Fruit fly (Drosophila melanogaster) whole organism, pupa: ENCODE results near the gene lectin-29Ca.

Source experiments
- CG10348 ChIP-seq: fragments of 200-800 bp; sonication (Bioruptor generic); IDR thresholded peaks from 2 replicates; pipeline ENCODE4 v1.3.6; 2022; ENCODE audit warnings: missing biosample characterization, missing genetic modification characterization
- CG12605 ChIP-seq: fragments of 200-800 bp; sonication (Bioruptor generic); IDR thresholded peaks from 2 replicates; pipeline ENCODE4 v1.3.6; 2022; ENCODE audit warnings: missing biosample characterization, missing genetic modification characterization
- CG13204 ChIP-seq: fragments of 200-800 bp; sonication (Bioruptor generic); optimal IDR thresholded peaks from 2 replicates; lab custom pipeline; 2018; ENCODE audit warnings: missing biosample characterization, mild to moderate bottlenecking, missing genetic modification characterization, moderate library complexity
- CG14655 ChIP-seq: fragments of 200-800 bp; sonication (Bioruptor generic); optimal IDR thresholded peaks from 3 replicates; lab custom pipeline; 2017; ENCODE audit warnings: mild to moderate bottlenecking, missing biosample characterization, missing genetic modification reagents, missing genetic modification characterization
- CG15710 ChIP-seq: fragments of 200-800 bp; sonication (Bioruptor generic); optimal IDR thresholded peaks from 2 replicates; lab custom pipeline; 2018; ENCODE audit warnings: missing biosample characterization, mild to moderate bottlenecking, missing genetic modification characterization, moderate library complexity
- CG17806 ChIP-seq: fragments of 200-800 bp; sonication (Bioruptor generic); optimal IDR thresholded peaks from 2 replicates; lab custom pipeline; 2018; ENCODE audit warnings: missing biosample characterization, mild to moderate bottlenecking, missing genetic modification characterization, moderate library complexity
- CG32121 ChIP-seq: fragments of 200-800 bp; sonication (Bioruptor generic); IDR thresholded peaks from 2 replicates; pipeline ENCODE4 v1.3.6; 2022; ENCODE audit warnings: missing biosample characterization, missing genetic modification characterization
- CG34367 ChIP-seq: fragments of 200-800 bp; sonication (Bioruptor generic); optimal IDR thresholded peaks from 2 replicates; lab custom pipeline; 2018; ENCODE audit warnings: missing biosample characterization, mild to moderate bottlenecking, missing genetic modification characterization
- CG4496 ChIP-seq: fragments of 200-800 bp; sonication (Bioruptor generic); IDR thresholded peaks from 3 replicates; pipeline ENCODE4 v1.3.6; 2022; ENCODE audit warnings: missing biosample characterization, missing genetic modification characterization
- CG8159 ChIP-seq: fragments of 200-800 bp; sonication (Bioruptor generic); optimal IDR thresholded peaks from 3 replicates; lab custom pipeline; 2018; ENCODE audit warnings: missing biosample characterization, mild to moderate bottlenecking, missing genetic modification characterization, moderate library complexity
- CG8301 ChIP-seq: fragments of 200-800 bp; sonication (Bioruptor generic); optimal IDR thresholded peaks from 2 replicates; lab custom pipeline; 2018; ENCODE audit warnings: missing biosample characterization, mild to moderate bottlenecking, missing genetic modification characterization
- CG9948 ChIP-seq: fragments of 200-800 bp; sonication (Bioruptor generic); optimal IDR thresholded peaks from 2 replicates; lab custom pipeline; 2018; ENCODE audit warnings: missing biosample characterization, mild to moderate bottlenecking, missing genetic modification characterization, moderate library complexity
- D1 ChIP-seq: fragments of 200-800 bp; sonication (Bioruptor generic); optimal IDR thresholded peaks from 2 replicates; lab custom pipeline; 2018; ENCODE audit warnings: missing biosample characterization, mild to moderate bottlenecking, missing genetic modification characterization, moderate library complexity
- EcR ChIP-seq: fragments of 200-800 bp; sonication (Bioruptor generic); optimal IDR thresholded peaks from 3 replicates; lab custom pipeline; 2019; ENCODE audit warnings: missing biosample characterization, missing genetic modification characterization, mild to moderate bottlenecking, moderate library complexity, missing genetic modification reagents
- Ets98B ChIP-seq: fragments of 200-800 bp; sonication (Bioruptor generic); IDR thresholded peaks from 2 replicates; pipeline ENCODE4 v1.3.6; 2022; ENCODE audit warnings: missing biosample characterization, missing genetic modification characterization
- Pif1A ChIP-seq: fragments of 200-800 bp; sonication (Bioruptor generic); optimal IDR thresholded peaks from 3 replicates; lab custom pipeline; 2016; ENCODE audit warnings: missing biosample characterization, missing genetic modification characterization
- Pif1B ChIP-seq: fragments of 200-800 bp; sonication (Bioruptor generic); optimal IDR thresholded peaks from 3 replicates; lab custom pipeline; 2016; ENCODE audit warnings: missing biosample characterization, missing genetic modification characterization
- Snoo ChIP-seq: fragments of 200-800 bp; sonication (Bioruptor generic); optimal IDR thresholded peaks from 3 replicates; lab custom pipeline; 2017; ENCODE audit warnings: missing biosample characterization, mild to moderate bottlenecking, missing genetic modification characterization, inconsistent platforms
- fd96Ca ChIP-seq: fragments of 200-800 bp; sonication (Bioruptor generic); IDR thresholded peaks from 3 replicates; pipeline ENCODE4 v1.3.6; 2022; ENCODE audit warnings: missing biosample characterization, missing genetic modification characterization
- gl ChIP-seq: fragments of 200-800 bp; sonication (Bioruptor generic); optimal IDR thresholded peaks from 2 replicates; lab custom pipeline; 2018; ENCODE audit warnings: missing biosample characterization, mild to moderate bottlenecking, missing genetic modification characterization
- rn ChIP-seq: fragments of 200-800 bp; sonication (Bioruptor generic); IDR thresholded peaks from 2 replicates; pipeline ENCODE4 v1.3.6; 2022; ENCODE audit warnings: missing biosample characterization, missing genetic modification characterization

lectin-29Ca gene

DNA sequence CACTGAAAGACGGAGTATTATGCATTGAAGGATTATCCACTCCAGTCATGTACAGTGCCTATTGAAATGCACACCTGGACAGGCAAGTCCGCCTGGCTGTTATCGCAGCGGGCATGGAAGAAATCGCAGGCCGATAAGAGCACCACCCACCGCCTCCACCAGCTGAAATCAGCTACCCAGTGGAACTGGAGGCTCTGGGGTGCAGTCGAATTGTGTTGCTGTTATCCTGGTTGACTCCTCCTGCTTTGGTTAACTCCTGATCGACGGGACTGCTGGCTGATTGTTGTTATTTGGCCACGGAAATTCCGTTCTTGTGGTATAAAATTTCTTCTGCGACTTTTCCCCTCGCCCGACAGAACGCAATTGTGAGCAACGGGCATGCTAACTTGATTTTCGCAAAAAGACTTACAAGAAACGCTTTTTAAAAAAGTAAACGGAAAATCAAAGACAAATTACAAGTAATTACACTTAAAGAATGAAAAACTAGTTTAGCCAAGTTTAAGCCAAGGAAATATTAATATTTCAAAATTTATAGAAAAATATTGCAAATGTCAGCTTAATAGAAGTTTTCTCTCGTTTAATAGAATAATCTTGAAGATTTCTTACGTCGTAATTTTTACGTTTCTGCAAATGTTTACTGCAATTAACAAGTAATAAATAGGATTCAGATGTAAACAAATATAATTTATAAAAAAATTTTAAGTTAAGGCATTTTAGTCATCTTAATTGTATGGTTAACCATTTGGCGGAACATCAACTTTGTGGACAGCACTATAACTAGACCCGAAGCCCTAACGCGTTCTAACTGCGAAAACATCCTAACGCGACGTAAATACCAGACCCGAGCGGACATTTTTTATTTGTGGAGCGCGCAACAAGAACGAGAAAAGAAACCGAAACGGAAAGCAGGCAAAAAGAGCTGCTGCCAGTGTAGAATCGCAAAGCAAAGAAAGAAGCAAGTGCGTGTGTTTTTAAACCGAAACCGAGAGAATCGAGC, 21.1 kb upstream of the lectin-29Ca start, which contains the start of the genes CG13398 and Akap200:
CG13398 (minus strand) TSS at position 370 of the 997 bp plus-strand sequence.
Akap200 (plus strand) TSS at position 804 of the 997 bp plus-strand sequence.
- TF ChIP-seq CG8159 (tag; lab: Kevin White, UChicago) (peak; percentile 57), rn (GFP tag; lab: Robert Waterston, UW) (no peak), CG17806 (no peak), Snoo (tag; lab: Kevin White, UChicago) (no peak), Pif1A (GFP tag; lab: Kevin White, UChicago) (no peak), CG13204 (GFP tag; lab: Kevin White, UChicago) (no peak), EcR (GFP tag; lab: Kevin White, UChicago) (no peak), CG34367 (tag; lab: Kevin White, UChicago) (no peak), gl (tag; lab: Kevin White, UChicago) (no peak), CG15710 (peak; percentile 28), fd96Ca (GFP tag; lab: Robert Waterston, UW) (peak; percentile 25; the same call in 1 of the 3 replicates), CG9948 (peak; percentile 28), CG8301 (tag; lab: Kevin White, UChicago) (no peak), Pif1B (GFP tag; lab: Kevin White, UChicago) (peak; percentile 44), D1 (tag; lab: Kevin White, UChicago) (peak; percentile 39), CG4496 (GFP tag; lab: Robert Waterston, UW) (0 out of 3 replicates have a peak, but pooled peaks have one; percentile 15), CG32121 (peak; percentile 44; the same call in 1 of the 2 replicates), CG14655 (GFP tag; lab: Kevin White, UChicago) (no peak), CG12605 (GFP tag; lab: Robert Waterston, UW) (no peak), Ets98B (GFP tag; lab: Robert Waterston, UW) (peak; percentile 35), CG10348 (GFP tag; lab: Robert Waterston, UW) (no peak)

DNA sequence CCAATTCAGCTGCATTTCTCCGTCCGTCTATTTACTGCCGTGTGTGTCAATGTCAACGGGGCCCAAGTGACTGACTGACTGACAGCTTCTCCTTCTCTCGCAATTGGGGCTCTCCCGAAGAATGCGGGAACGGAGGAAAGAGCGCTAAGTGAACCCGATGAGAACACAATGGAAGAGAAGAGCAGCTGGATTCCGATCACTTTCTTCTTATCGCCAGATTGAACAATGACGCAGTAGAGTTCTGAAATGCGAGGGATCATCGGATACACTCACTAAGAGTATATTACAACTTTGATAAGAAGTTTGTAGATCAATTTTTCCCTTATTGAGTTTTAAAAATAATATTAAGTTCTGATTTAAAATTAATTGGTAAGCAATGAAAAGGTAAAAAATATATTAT, 17.4 kb upstream of the lectin-29Ca start, which contains the start of gene Naglu:
Naglu (minus strand) TSS at position 339 of the 400 bp plus-strand sequence.
- TF ChIP-seq rn (GFP tag; lab: Robert Waterston, UW) (no peak), EcR (GFP tag; lab: Kevin White, UChicago) (peak; percentile 57)

DNA sequence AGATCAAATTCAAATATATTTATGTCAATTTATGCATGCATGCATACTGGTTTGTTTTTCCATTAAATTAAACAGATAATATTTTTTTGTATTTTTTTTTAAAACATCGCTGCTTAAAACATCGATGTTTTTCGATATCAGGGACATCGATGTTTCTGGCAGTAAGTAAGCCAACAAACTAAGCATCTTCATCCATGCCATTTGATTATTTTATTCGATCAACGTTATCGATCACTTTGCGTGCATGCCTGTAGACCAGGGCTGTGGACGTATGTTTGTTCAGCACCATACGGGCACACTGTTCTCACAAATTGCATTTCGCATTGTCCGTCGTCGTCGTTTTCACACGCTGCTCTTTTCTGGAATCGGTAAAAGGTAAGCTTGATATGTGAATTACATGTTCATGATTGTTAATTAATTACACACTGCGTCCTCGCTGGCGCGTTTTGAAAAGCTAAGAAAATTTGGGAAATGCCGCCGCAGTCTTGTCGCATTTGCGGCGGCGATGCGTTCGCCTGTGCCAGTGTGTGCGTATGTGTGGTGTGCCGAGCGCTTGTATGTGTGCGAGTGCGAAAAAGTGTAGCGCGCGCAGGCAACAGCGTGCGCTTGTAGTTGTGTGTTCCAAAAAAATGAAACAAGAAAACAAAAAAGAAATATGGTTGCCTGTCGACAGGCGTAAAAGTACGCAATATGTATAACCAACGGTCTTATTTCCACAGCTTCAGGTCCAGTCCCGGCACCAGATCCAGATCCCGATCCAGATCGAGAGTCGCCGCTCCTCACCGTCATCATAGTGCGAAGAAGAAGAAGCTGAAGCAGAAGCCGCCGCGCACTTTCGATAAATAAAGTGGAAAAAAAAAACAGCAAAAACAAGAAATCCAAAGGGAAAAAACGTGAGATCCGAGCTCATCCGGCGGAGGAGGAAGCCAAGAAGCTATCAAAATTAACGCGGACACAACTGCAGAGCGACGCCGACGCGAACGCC, 9.5 kb upstream of the lectin-29Ca start, which contains the start of gene emb:
emb (plus strand) TSS at position 288 of the 985 bp plus-strand sequence.
- TF ChIP-seq Pif1A (GFP tag; lab: Kevin White, UChicago) (no peak), CG34367 (tag; lab: Kevin White, UChicago) (peak; percentile 39), CG10348 (GFP tag; lab: Robert Waterston, UW) (no peak), CG17806 (peak; percentile 3), Pif1B (GFP tag; lab: Kevin White, UChicago) (no peak), CG9948 (peak; percentile 12), CG14655 (GFP tag; lab: Kevin White, UChicago) (no peak), CG13204 (GFP tag; lab: Kevin White, UChicago) (no peak), CG15710 (peak; percentile 35), CG12605 (GFP tag; lab: Robert Waterston, UW) (peak; percentile 73; the same call in 1 of the 2 replicates), CG8301 (tag; lab: Kevin White, UChicago) (no peak), CG32121 (peak; percentile 49; the same call in 1 of the 2 replicates), D1 (tag; lab: Kevin White, UChicago) (no peak), rn (GFP tag; lab: Robert Waterston, UW) (peak; percentile 24; the same call in 1 of the 2 replicates), CG4496 (GFP tag; lab: Robert Waterston, UW) (peak; percentile 72), EcR (GFP tag; lab: Kevin White, UChicago) (peak; percentile 11), Snoo (tag; lab: Kevin White, UChicago) (peak; percentile 41), gl (tag; lab: Kevin White, UChicago) (peak; percentile 74), Ets98B (GFP tag; lab: Robert Waterston, UW) (0 out of 2 replicates have a peak, but pooled peaks have one; percentile 36), CG8159 (tag; lab: Kevin White, UChicago) (peak; percentile 49), fd96Ca (GFP tag; lab: Robert Waterston, UW) (peak; percentile 50)

DNA sequence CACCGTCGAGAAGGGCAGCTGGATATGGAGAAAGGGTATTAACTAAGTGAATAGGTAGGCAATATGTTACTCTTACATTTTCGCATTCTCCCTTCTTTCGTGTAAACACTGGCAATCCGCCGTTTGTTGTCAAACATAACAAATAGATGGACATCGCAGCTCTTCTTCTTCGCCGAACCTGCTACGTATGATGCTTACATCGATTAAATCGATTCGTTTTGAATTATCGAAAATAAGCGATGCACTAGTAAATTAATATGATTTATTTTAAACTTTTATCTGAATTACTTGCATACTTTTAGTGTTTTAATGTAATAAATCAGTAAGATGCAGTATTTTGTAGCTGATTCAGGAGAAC, 8.8 kb upstream of the lectin-29Ca start, which contains the start of gene fy:
fy (minus strand) TSS at position 353 of the 358 bp plus-strand sequence.
- no peak for TF ChIP-seq Ets98B (GFP tag; lab: Robert Waterston, UW)
- no peak for TF ChIP-seq CG8301 (tag; lab: Kevin White, UChicago)
- TF ChIP-seq D1 (tag; lab: Kevin White, UChicago) = no peak
- no peak for TF ChIP-seq CG8159 (tag; lab: Kevin White, UChicago)
- no peak for TF ChIP-seq CG14655 (GFP tag; lab: Kevin White, UChicago)
- no peak for TF ChIP-seq CG9948
- TF ChIP-seq Snoo (tag; lab: Kevin White, UChicago) = no peak
